Worm (Caenorhabditis elegans) whole organism, L1 larva: Measurements from ENCODE around the gene csn-4.

Source experiments
- F16B12.6 ChIP-seq: fragments of 150-350 bp; optimal IDR thresholded peaks from 2 replicates; lab custom pipeline; 2014; ENCODE audit warnings: missing biosample characterization, missing genetic modification characterization
- Y116A8C.19 ChIP-seq: sonication (generic microtip); optimal IDR thresholded peaks from 2 replicates; lab custom pipeline; 2016; ENCODE audit warnings: missing compliant biosample characterization, missing genetic modification characterization, borderline replicate concordance
- aha-1 ChIP-seq: fragments of 150-350 bp; optimal IDR thresholded peaks from 2 replicates; lab custom pipeline; 2014; ENCODE audit warnings: missing biosample characterization, missing genetic modification characterization
- aly-2 ChIP-seq: fragments of 150-350 bp; optimal IDR thresholded peaks from 2 replicates; lab custom pipeline; 2014; ENCODE audit warnings: missing biosample characterization, missing genetic modification characterization
- blmp-1 ChIP-seq: fragments of 150-350 bp; optimal IDR thresholded peaks from 2 replicates; lab custom pipeline; 2014; ENCODE audit warnings: missing biosample characterization, missing genetic modification characterization
- ceh-8 ChIP-seq: fragments of 200-800 bp; sonication (Bioruptor generic); optimal IDR thresholded peaks from 2 replicates; lab custom pipeline; 2018; ENCODE audit warnings: mild to moderate bottlenecking, missing genetic modification characterization, moderate library complexity, missing compliant biosample characterization
- ceh-88 ChIP-seq: fragments of 200-800 bp; sonication (Bioruptor generic); IDR thresholded peaks from 2 replicates; pipeline ENCODE4 v1.3.6; 2022; ENCODE audit warnings: missing genetic modification characterization, missing compliant biosample characterization
- dpl-1 ChIP-seq, 3 experiments: fragments of 150-350 bp in 2 of 3; sonication (generic microtip) in 1 of 3; optimal IDR thresholded peaks; 2 replicates each; lab custom pipeline; 2014 to 2017; ENCODE audit warnings: missing biosample characterization in 3 of 3, missing genetic modification characterization in 3 of 3, missing genetic modification reagents in 3 of 3
- dsc-1 ChIP-seq: sonication (generic microtip); optimal IDR thresholded peaks from 2 replicates; lab custom pipeline; 2016; ENCODE audit warnings: mild to moderate bottlenecking, missing genetic modification characterization, missing compliant biosample characterization
- efl-1 ChIP-seq, 4 experiments: fragments of 150-350 bp; optimal IDR thresholded peaks in 3 of 4; peaks in 1 of 4; 1 replicate in 1 of 4; 2 replicates in 3 of 4; lab custom pipeline; 2014; ENCODE audit warnings: missing biosample characterization in 2 of 4, missing genetic modification characterization in 2 of 4, missing genetic modification reagents in 2 of 4
- efl-3 ChIP-seq: fragments of 200-800 bp; sonication (Bioruptor generic); optimal IDR thresholded peaks from 2 replicates; lab custom pipeline; 2018; ENCODE audit warnings: mild to moderate bottlenecking, missing genetic modification characterization, missing compliant biosample characterization
- elt-2 ChIP-seq: sonication (generic microtip); optimal IDR thresholded peaks from 2 replicates; lab custom pipeline; 2016; ENCODE audit warnings: missing genetic modification characterization, mild to moderate bottlenecking, inconsistent platforms, missing compliant biosample characterization, missing genetic modification reagents
- ets-5 ChIP-seq: fragments of 200-800 bp; sonication (Bioruptor generic); IDR thresholded peaks from 2 replicates; pipeline ENCODE4 v1.3.6; 2022; ENCODE audit warnings: missing genetic modification characterization, missing compliant biosample characterization
- fkh-10 ChIP-seq: sonication (generic microtip); optimal IDR thresholded peaks from 2 replicates; lab custom pipeline; 2017; ENCODE audit warnings: missing biosample characterization, missing genetic modification reagents, missing genetic modification characterization
- fkh-4 ChIP-seq: sonication (generic microtip); optimal IDR thresholded peaks from 2 replicates; lab custom pipeline; 2016; ENCODE audit warnings: missing compliant biosample characterization, missing genetic modification characterization, borderline replicate concordance
- hlh-4 ChIP-seq: sonication (generic microtip); optimal IDR thresholded peaks from 2 replicates; lab custom pipeline; 2016; ENCODE audit warnings: mild to moderate bottlenecking, missing genetic modification characterization, missing compliant biosample characterization
- lin-13 ChIP-seq: fragments of 150-350 bp; optimal IDR thresholded peaks from 2 replicates; lab custom pipeline; 2014; ENCODE audit warnings: missing biosample characterization, missing genetic modification reagents, missing genetic modification characterization
- lin-14 ChIP-seq: fragments of 200-800 bp; sonication (Bioruptor generic); optimal IDR thresholded peaks from 2 replicates; lab custom pipeline; 2018; ENCODE audit warnings: mild to moderate bottlenecking, missing genetic modification characterization, moderate library complexity, missing compliant biosample characterization
- lin-35 ChIP-seq, 2 experiments: fragments of 150-350 bp; optimal IDR thresholded peaks; 2 replicates each; lab custom pipeline; 2014; ENCODE audit warnings: missing biosample characterization in 2 of 2, missing genetic modification characterization in 2 of 2, missing genetic modification reagents in 2 of 2
- lir-3 ChIP-seq: sonication (generic microtip); optimal IDR thresholded peaks from 2 replicates; lab custom pipeline; 2016; ENCODE audit warnings: mild to moderate bottlenecking, missing genetic modification characterization, moderate library complexity, missing compliant biosample characterization; ENCODE audit not compliant: poor library complexity
- lsy-2 ChIP-seq, 2 experiments: fragments of 150-350 bp; optimal IDR thresholded peaks; 2 replicates each; lab custom pipeline; 2014; ENCODE audit warnings: missing biosample characterization in 2 of 2, missing genetic modification characterization in 2 of 2
- mab-9 ChIP-seq: fragments of 200-800 bp; sonication (Bioruptor generic); IDR thresholded peaks from 2 replicates; pipeline ENCODE4 v1.3.6; 2022; ENCODE audit warnings: missing genetic modification reagents, missing genetic modification characterization, missing compliant biosample characterization
- mef-2 ChIP-seq: fragments of 150-350 bp; optimal IDR thresholded peaks from 2 replicates; lab custom pipeline; 2014; ENCODE audit warnings: missing biosample characterization, missing genetic modification characterization
- nhr-12 ChIP-seq: sonication (generic microtip); optimal IDR thresholded peaks from 2 replicates; lab custom pipeline; 2017; ENCODE audit warnings: missing biosample characterization, missing genetic modification characterization
- nhr-19 ChIP-seq: fragments of 200-800 bp; sonication (Bioruptor generic); conservative IDR thresholded peaks from 2 replicates; pipeline ENCODE4 v1.3.6; 2022; ENCODE audit warnings: missing genetic modification characterization, missing compliant biosample characterization
- nhr-28 ChIP-seq: fragments of 150-350 bp; optimal IDR thresholded peaks from 2 replicates; lab custom pipeline; 2014; ENCODE audit warnings: missing biosample characterization, missing genetic modification characterization
- nhr-47 ChIP-seq: sonication (generic microtip); optimal IDR thresholded peaks from 2 replicates; lab custom pipeline; 2016; ENCODE audit warnings: mild to moderate bottlenecking, missing genetic modification characterization, moderate library complexity, missing compliant biosample characterization
- nhr-77 ChIP-seq: fragments of 150-350 bp; optimal IDR thresholded peaks from 2 replicates; lab custom pipeline; 2014; ENCODE audit warnings: missing biosample characterization, missing genetic modification characterization
- nhr-90 ChIP-seq: sonication (generic microtip); optimal IDR thresholded peaks from 2 replicates; lab custom pipeline; 2016; ENCODE audit warnings: mild to moderate bottlenecking, missing genetic modification characterization, missing compliant biosample characterization; ENCODE audit not compliant: poor library complexity
- pag-3 ChIP-seq: sonication (generic microtip); optimal IDR thresholded peaks from 2 replicates; lab custom pipeline; 2017; ENCODE audit warnings: missing genetic modification characterization, mild to moderate bottlenecking, missing compliant biosample characterization, antibody characterized with exemption, borderline replicate concordance; ENCODE audit not compliant: insufficient read depth
- rnt-1 ChIP-seq: sonication (generic microtip); optimal IDR thresholded peaks from 2 replicates; lab custom pipeline; 2016; ENCODE audit warnings: mild to moderate bottlenecking, missing genetic modification characterization, moderate library complexity, missing compliant biosample characterization
- snu-23 ChIP-seq: sonication (generic microtip); optimal IDR thresholded peaks from 2 replicates; lab custom pipeline; 2016; ENCODE audit warnings: missing genetic modification characterization, missing compliant biosample characterization
- sox-4 ChIP-seq: sonication (generic microtip); optimal IDR thresholded peaks from 2 replicates; lab custom pipeline; 2016; ENCODE audit warnings: missing genetic modification characterization, missing compliant biosample characterization
- sup-37 ChIP-seq: fragments of 200-800 bp; sonication (Bioruptor generic); optimal IDR thresholded peaks from 2 replicates; lab custom pipeline; 2018; ENCODE audit warnings: mild to moderate bottlenecking, missing genetic modification characterization, missing compliant biosample characterization
- swsn-7 ChIP-seq: sonication (generic microtip); optimal IDR thresholded peaks from 2 replicates; lab custom pipeline; 2016; ENCODE audit warnings: missing genetic modification characterization, missing compliant biosample characterization
- tbx-2 ChIP-seq: sonication (generic microtip); optimal IDR thresholded peaks from 2 replicates; lab custom pipeline; 2016; ENCODE audit warnings: missing genetic modification characterization, missing compliant biosample characterization
- unc-30 ChIP-seq: sonication (generic microtip); optimal IDR thresholded peaks from 2 replicates; lab custom pipeline; 2017; ENCODE audit warnings: missing biosample characterization, missing genetic modification characterization
- unc-62 ChIP-seq: fragments of 150-350 bp; optimal IDR thresholded peaks from 2 replicates; lab custom pipeline; 2014; ENCODE audit warnings: missing biosample characterization, missing genetic modification reagents, missing genetic modification characterization
- vab-15 ChIP-seq: sonication (generic microtip); optimal IDR thresholded peaks from 2 replicates; lab custom pipeline; 2017; ENCODE audit warnings: missing genotype, mild to moderate bottlenecking, missing genetic modification characterization, missing compliant biosample characterization
- xbp-1 ChIP-seq: sonication (generic microtip); optimal IDR thresholded peaks from 2 replicates; lab custom pipeline; 2016; ENCODE audit warnings: missing genetic modification characterization, missing compliant biosample characterization
- zip-4 ChIP-seq: fragments of 200-800 bp; sonication (Bioruptor generic); optimal IDR thresholded peaks from 2 replicates; lab custom pipeline; 2018; ENCODE audit warnings: mild to moderate bottlenecking, missing genetic modification characterization, moderate library complexity, missing compliant biosample characterization
- ztf-4 ChIP-seq: fragments of 150-350 bp; optimal IDR thresholded peaks from 2 replicates; lab custom pipeline; 2014; ENCODE audit warnings: missing biosample characterization, missing genetic modification characterization

csn-4 gene

DNA sequence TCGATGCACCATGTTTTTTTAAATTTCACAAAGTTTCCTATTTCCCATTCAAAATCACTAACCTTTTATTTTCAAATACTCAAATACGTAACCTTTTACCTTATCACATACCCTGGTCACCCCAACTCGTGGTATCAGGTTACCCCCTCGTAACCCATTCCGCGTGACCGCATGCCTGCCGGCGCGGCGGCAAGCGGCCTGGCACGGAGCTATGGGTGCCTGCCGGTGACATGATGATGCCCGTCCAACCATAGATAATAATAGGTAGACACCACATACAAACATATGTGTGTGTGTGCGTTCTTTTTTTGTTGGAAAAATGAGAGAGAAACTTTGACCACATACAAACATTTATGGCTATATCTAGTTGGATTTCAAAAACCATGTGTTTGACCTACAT is 21.2 kb downstream of the csn-4 start:
- TF ChIP-seq elt-2 (tag; lab: Kevin White, UChicago) (no peak), ztf-4 (peak; percentile 30), rnt-1 (no peak), aly-2 (tag; lab: Kevin White, UChicago) (no peak), nhr-47 (tag; lab: Kevin White, UChicago) (no peak)

DNA sequence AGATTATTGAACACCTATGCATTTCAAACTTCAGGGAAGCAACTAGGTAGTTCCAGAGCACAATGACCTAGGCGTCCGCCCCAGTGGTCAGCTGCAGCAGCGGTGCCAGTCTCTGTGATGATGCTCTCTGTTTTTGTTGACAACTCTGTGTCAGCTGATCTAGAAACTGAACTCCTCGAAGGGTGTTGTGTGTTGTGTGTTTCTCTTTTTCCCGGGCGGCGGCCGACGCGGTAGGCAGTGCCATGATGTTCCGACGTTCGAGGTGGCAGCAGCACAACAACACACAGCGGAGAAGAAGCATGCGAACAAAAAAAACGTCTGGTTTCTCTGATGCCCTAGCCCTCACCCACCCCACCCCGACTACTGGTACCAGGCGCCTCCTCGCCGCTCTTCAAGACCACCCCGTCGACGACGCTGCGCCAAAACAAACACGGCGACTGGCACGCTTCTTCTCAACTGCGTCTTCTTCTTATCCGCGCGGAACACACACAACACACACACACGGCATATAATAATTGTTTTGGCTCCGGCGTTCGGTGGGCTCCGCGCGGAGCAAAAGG is 22.4 kb downstream of the csn-4 start:
- TF ChIP-seq unc-30 (tag; lab: Kevin White, UChicago) (no peak), efl-1 (optimal IDR thresholded peaks at IDR 0.05; lab: Kevin White, UChicago) (no peak), efl-1 (GFP tag; optimal IDR thresholded peaks at IDR 0.05 in 1 of 2; lab: Kevin White, UChicago) (peak in 1 of 2 experiments; percentile 38), fkh-10 (GFP tag; lab: Kevin White, UChicago) (no peak), nhr-12 (tag; lab: Kevin White, UChicago) (no peak), pag-3 (no peak), elt-2 (tag; lab: Kevin White, UChicago) (no peak), sox-4 (no peak)

DNA sequence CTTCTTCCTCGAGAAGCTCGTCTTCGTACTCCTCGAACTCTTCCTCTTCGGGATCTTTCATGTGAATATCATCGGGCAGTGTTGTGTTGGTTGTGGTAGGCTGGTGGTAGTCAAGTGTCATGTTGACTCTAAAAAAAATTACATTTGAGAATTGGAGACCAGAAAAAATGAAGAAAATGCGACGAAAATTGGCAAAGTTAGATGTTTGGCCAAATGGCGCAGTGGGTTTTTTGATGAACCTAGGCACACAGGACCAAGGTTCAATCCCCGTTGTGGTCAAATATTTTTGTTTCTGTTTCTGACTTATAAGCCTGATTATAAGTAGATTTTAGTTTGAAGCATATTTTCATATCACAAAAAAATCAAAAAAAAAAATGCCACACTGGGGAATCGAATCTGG is 23.8 kb downstream of the csn-4 start:
- no peak for TF ChIP-seq fkh-4 (tag; lab: Kevin White, UChicago)
- TF ChIP-seq nhr-19 (GFP tag; lab: Robert Waterston, UW) = no peak
- no peak for TF ChIP-seq efl-1 (optimal IDR thresholded peaks at IDR 0.05; lab: Kevin White, UChicago)
- TF ChIP-seq efl-1 (GFP tag; optimal IDR thresholded peaks at IDR 0.05 in 1 of 2; lab: Kevin White, UChicago) = no peak
- no peak for TF ChIP-seq Y116A8C.19
- TF ChIP-seq lin-14 = no peak
- no peak for TF ChIP-seq ets-5
- TF ChIP-seq xbp-1 (tag; lab: Kevin White, UChicago) = no peak
- no peak for TF ChIP-seq dpl-1 (GFP tag; optimal IDR thresholded peaks at IDR 0.05; lab: Kevin White, UChicago)
- no peak for TF ChIP-seq snu-23 (GFP tag; lab: Kevin White, UChicago)
- TF ChIP-seq swsn-7 = no peak
- no peak for TF ChIP-seq tbx-2
- no peak for TF ChIP-seq unc-62
- no peak for TF ChIP-seq lsy-2 (tag; optimal IDR thresholded peaks at IDR 0.05; lab: Kevin White, UChicago)
- TF ChIP-seq lin-13 (GFP tag; lab: Kevin White, UChicago) = no peak
- no peak for TF ChIP-seq F16B12.6
- TF ChIP-seq ceh-88 = no peak
- no peak for TF ChIP-seq pag-3
- no peak for TF ChIP-seq hlh-4 (tag; lab: Kevin White, UChicago)
- no peak for TF ChIP-seq efl-3

DNA sequence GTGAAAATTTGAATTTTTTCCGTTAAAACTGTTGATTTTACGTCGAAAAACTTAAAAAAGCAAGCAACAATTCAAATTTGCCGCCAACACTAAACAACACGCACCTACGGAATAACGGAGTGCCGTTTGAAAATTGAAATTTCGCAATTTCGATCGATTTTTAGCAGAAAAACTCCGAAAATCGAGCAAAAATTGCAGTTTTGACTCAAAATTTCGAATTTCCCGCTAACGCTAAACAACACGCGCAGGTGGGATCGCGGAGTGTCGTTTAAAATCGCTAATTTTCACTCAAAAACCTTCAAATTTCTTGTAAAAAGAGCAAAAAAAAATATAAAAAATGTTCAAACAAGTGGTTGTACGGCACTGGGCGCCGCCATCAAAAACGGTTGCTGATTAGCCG is 28.3 kb downstream of the csn-4 start:
- no peak for TF ChIP-seq lin-13 (GFP tag; lab: Kevin White, UChicago)

DNA sequence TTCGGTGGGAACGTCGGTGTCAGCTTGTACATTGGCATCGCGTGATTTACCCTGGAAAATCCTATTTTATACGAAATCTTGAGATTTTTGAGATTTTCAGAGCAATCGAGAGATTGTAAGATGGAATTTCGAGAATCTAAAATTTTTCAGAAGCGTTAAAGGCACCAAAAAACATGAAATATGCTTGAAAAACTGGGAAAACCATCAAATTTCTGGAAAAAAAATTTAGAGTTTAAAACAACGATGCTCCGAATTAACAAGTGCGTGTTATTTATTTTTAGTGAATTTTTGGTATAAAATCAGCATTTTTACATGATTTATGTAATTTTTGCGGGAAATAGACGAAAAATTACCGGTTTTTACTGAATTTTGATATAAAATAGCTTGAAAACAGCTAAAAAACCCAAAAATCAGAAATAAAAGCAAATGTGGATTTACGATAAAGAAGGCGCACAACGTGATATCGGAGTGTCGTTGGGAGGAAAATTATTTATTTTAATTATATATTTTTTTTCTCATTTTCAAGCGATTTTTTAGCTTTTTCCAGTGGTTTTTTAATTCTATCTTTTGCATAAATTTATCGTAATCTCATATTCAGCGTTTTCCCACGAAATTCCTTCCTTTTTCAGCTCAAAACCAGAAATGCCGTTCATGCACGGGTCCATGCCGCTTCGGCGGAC is 30.4 kb downstream of the csn-4 start, which contains the start of the genes Y55F3AM.13 and mrps-25:
Gene Y55F3AM.13 (minus strand): TSS at position 51 of the 680 bp plus-strand sequence.
Gene mrps-25 (plus strand): TSS at position 630 of the 680 bp plus-strand sequence.
- TF ChIP-seq lin-35 (GFP tag; optimal IDR thresholded peaks at IDR 0.05; lab: Kevin White, UChicago) = peak; percentile 37 to 46
- TF ChIP-seq tbx-2 = peak; percentile 69
- TF ChIP-seq nhr-28 (tag; lab: Kevin White, UChicago) = no peak
- TF ChIP-seq mef-2 (tag; lab: Kevin White, UChicago) = no peak
- TF ChIP-seq unc-62 = no peak
- TF ChIP-seq efl-3 = no peak
- no peak for TF ChIP-seq sup-37 (GFP tag; lab: Kevin White, UChicago)
- TF ChIP-seq dsc-1 (tag; lab: Kevin White, UChicago) = peak; percentile 63
- no peak for TF ChIP-seq ceh-8
- TF ChIP-seq swsn-7 = peak; percentile 65
- no peak for TF ChIP-seq ets-5
- TF ChIP-seq sox-4 = no peak
- TF ChIP-seq nhr-12 (tag; lab: Kevin White, UChicago) = no peak
- TF ChIP-seq vab-15 (tag; lab: Kevin White, UChicago) = no peak
- no peak for TF ChIP-seq lin-13 (GFP tag; lab: Kevin White, UChicago)
- peak; percentile 28 for TF ChIP-seq nhr-90
- no peak for TF ChIP-seq lir-3
- no peak for TF ChIP-seq mab-9 (GFP tag; lab: Robert Waterston, UW)
- no peak for TF ChIP-seq aha-1 (tag; lab: Kevin White, UChicago)
- TF ChIP-seq nhr-77 (tag; lab: Kevin White, UChicago) = no peak
- no peak for TF ChIP-seq zip-4
- peak; percentile 75 for TF ChIP-seq xbp-1 (tag; lab: Kevin White, UChicago)
- no peak for TF ChIP-seq aly-2 (tag; lab: Kevin White, UChicago)
- no peak for TF ChIP-seq hlh-4 (tag; lab: Kevin White, UChicago)
- TF ChIP-seq blmp-1 (tag; lab: Kevin White, UChicago) = no peak
